Fruit fly (Drosophila melanogaster) whole organism, embryonic: ENCODE data around the gene osp.

Experiments
- Adf1 ChIP-seq: fragments of 200-800 bp; sonication (Bioruptor generic); IDR thresholded peaks from 2 replicates; pipeline ENCODE4 v1.3.6; 2022; ENCODE audit warnings: missing biosample characterization, missing genetic modification characterization
- Aef1 ChIP-seq: fragments of 200-800 bp; sonication (Bioruptor generic); IDR thresholded peaks from 3 replicates; pipeline ENCODE4 v1.3.6; 2022; ENCODE audit warnings: missing biosample characterization, missing genetic modification characterization
- CG10321 ChIP-seq: fragments of 200-800 bp; sonication (Bioruptor generic); IDR thresholded peaks from 2 replicates; pipeline ENCODE4 v1.3.6; 2022; ENCODE audit warnings: missing biosample characterization, missing genetic modification characterization
- CG10366 ChIP-seq: fragments of 200-800 bp; sonication (Bioruptor generic); IDR thresholded peaks from 2 replicates; pipeline ENCODE4 v1.3.6; 2022; ENCODE audit warnings: missing biosample characterization, missing genetic modification characterization
- CG10959 ChIP-seq: fragments of 200-800 bp; sonication (Bioruptor generic); IDR thresholded peaks from 2 replicates; pipeline ENCODE4 v1.3.6; 2022; ENCODE audit warnings: missing biosample characterization, missing genetic modification characterization
- CG11398 ChIP-seq: fragments of 200-800 bp; sonication (Bioruptor generic); optimal IDR thresholded peaks from 2 replicates; lab custom pipeline; 2016; ENCODE audit warnings: missing biosample characterization, missing genetic modification characterization
- CG11456 ChIP-seq: fragments of 200-800 bp; sonication (Bioruptor generic); IDR thresholded peaks from 3 replicates; pipeline ENCODE4 v1.3.6; 2022; ENCODE audit warnings: missing biosample characterization, missing genetic modification characterization
- CG11723 ChIP-seq: fragments of 200-800 bp; sonication (Bioruptor generic); optimal IDR thresholded peaks from 2 replicates; lab custom pipeline; 2017; ENCODE audit warnings: missing biosample characterization, mild to moderate bottlenecking, missing genetic modification characterization
- CG12659 ChIP-seq: fragments of 200-800 bp; sonication (Bioruptor generic); optimal IDR thresholded peaks from 3 replicates; lab custom pipeline; 2017; ENCODE audit warnings: mild to moderate bottlenecking, missing biosample characterization, missing genetic modification reagents, missing genetic modification characterization
- CG13775 ChIP-seq: fragments of 200-800 bp; sonication (Bioruptor generic); optimal IDR thresholded peaks from 3 replicates; lab custom pipeline; 2017; ENCODE audit warnings: missing biosample characterization, mild to moderate bottlenecking, missing genetic modification characterization
- CG14014 ChIP-seq: fragments of 200-800 bp; sonication (Bioruptor generic); IDR thresholded peaks from 2 replicates; pipeline ENCODE4 v1.3.6; 2022; ENCODE audit warnings: missing biosample characterization, missing genetic modification characterization
- CG16815 ChIP-seq: fragments of 200-800 bp; sonication (Bioruptor generic); optimal IDR thresholded peaks from 3 replicates; lab custom pipeline; 2017; ENCODE audit warnings: missing biosample characterization, mild to moderate bottlenecking, missing genetic modification characterization
- CG16863 ChIP-seq: fragments of 200-800 bp; sonication (Bioruptor generic); optimal IDR thresholded peaks from 3 replicates; lab custom pipeline; 2016; ENCODE audit warnings: missing biosample characterization, missing genetic modification characterization
- CG18011 ChIP-seq: fragments of 200-800 bp; sonication (Bioruptor generic); optimal IDR thresholded peaks from 2 replicates; lab custom pipeline; 2017; ENCODE audit warnings: missing biosample characterization, missing genetic modification characterization, mild to moderate bottlenecking, moderate library complexity, missing genotype
- CG31441 ChIP-seq: fragments of 200-800 bp; sonication (Bioruptor generic); IDR thresholded peaks from 2 replicates; pipeline ENCODE4 v1.3.6; 2022; ENCODE audit warnings: missing biosample characterization, missing genetic modification characterization
- CG32767 ChIP-seq: fragments of 200-800 bp; sonication (Bioruptor generic); IDR thresholded peaks from 2 replicates; pipeline ENCODE4 v1.3.6; 2022; ENCODE audit warnings: missing biosample characterization, missing genetic modification characterization
- CG3281 ChIP-seq: fragments of 200-800 bp; sonication (Bioruptor generic); optimal IDR thresholded peaks from 3 replicates; lab custom pipeline; 2017; ENCODE audit warnings: missing biosample characterization, mild to moderate bottlenecking, missing genetic modification characterization
- CG33557 ChIP-seq: fragments of 200-800 bp; sonication (Bioruptor generic); optimal IDR thresholded peaks from 2 replicates; lab custom pipeline; 2019; ENCODE audit warnings: missing biosample characterization, mild to moderate bottlenecking, missing genetic modification characterization, moderate library complexity
- CG34376 ChIP-seq: fragments of 200-800 bp; sonication (Bioruptor generic); optimal IDR thresholded peaks from 2 replicates; lab custom pipeline; 2018; ENCODE audit warnings: missing biosample characterization, mild to moderate bottlenecking, missing genetic modification characterization
- CG34422 ChIP-seq: fragments of 200-800 bp; sonication (Bioruptor generic); IDR thresholded peaks from 3 replicates; pipeline ENCODE4 v1.3.6; 2022; ENCODE audit warnings: missing biosample characterization, missing genetic modification characterization
- CG42726 ChIP-seq: fragments of 200-800 bp; sonication (Bioruptor generic); IDR thresholded peaks from 2 replicates; pipeline ENCODE4 v1.3.6; 2022; ENCODE audit warnings: missing biosample characterization, missing genetic modification characterization; ENCODE audit not compliant: partially characterized antibody
- CG4360 ChIP-seq: fragments of 200-800 bp; sonication (Bioruptor generic); IDR thresholded peaks from 2 replicates; pipeline ENCODE4 v1.3.6; 2022; ENCODE audit warnings: missing biosample characterization, missing genetic modification characterization
- CG43689 ChIP-seq: fragments of 200-800 bp; sonication (Bioruptor generic); IDR thresholded peaks from 2 replicates; pipeline ENCODE4 v1.3.6; 2022; ENCODE audit warnings: missing biosample characterization, missing genetic modification characterization
- CG6765 ChIP-seq: fragments of 200-800 bp; sonication (Bioruptor generic); optimal IDR thresholded peaks from 3 replicates; lab custom pipeline; 2017; ENCODE audit warnings: missing biosample characterization, mild to moderate bottlenecking, missing genetic modification characterization
- CG7839 ChIP-seq: fragments of 200-800 bp; sonication (Bioruptor generic); optimal IDR thresholded peaks from 3 replicates; lab custom pipeline; 2018; ENCODE audit warnings: missing biosample characterization, mild to moderate bottlenecking, missing genetic modification characterization, moderate library complexity
- CG8089 ChIP-seq: fragments of 200-800 bp; sonication (Bioruptor generic); optimal IDR thresholded peaks from 3 replicates; lab custom pipeline; 2016; ENCODE audit warnings: missing biosample characterization, missing genetic modification characterization
- CG8924 ChIP-seq: fragments of 200-800 bp; optimal IDR thresholded peaks from 3 replicates; lab custom pipeline; 2019; ENCODE audit warnings: missing biosample characterization, mild to moderate bottlenecking, missing genetic modification characterization, moderate library complexity
- CG9817 ChIP-seq: fragments of 200-800 bp; sonication (Bioruptor generic); optimal IDR thresholded peaks from 2 replicates; lab custom pipeline; 2018; ENCODE audit warnings: missing biosample characterization, mild to moderate bottlenecking, missing genetic modification characterization, moderate library complexity
- HLH3B ChIP-seq: fragments of 200-800 bp; sonication (Bioruptor generic); IDR thresholded peaks from 2 replicates; pipeline ENCODE4 v1.3.6; 2022; ENCODE audit warnings: missing biosample characterization, missing genetic modification characterization
- Hr39 ChIP-seq: fragments of >200 bp; optimal IDR thresholded peaks from 2 replicates; lab custom pipeline; 2017
- Lhr ChIP-seq: fragments of 200-800 bp; sonication (Bioruptor generic); optimal IDR thresholded peaks from 3 replicates; lab custom pipeline; 2017; ENCODE audit warnings: mild to moderate bottlenecking, missing biosample characterization, missing genetic modification reagents, missing genetic modification characterization
- Nf-YA ChIP-seq: fragments of 200-800 bp; sonication (Bioruptor generic); IDR thresholded peaks from 2 replicates; pipeline ENCODE4 v1.3.6; 2022; ENCODE audit warnings: missing biosample characterization, missing genetic modification characterization
- Optix ChIP-seq: fragments of 200-800 bp; sonication (Bioruptor generic); IDR thresholded peaks from 3 replicates; pipeline ENCODE4 v1.3.6; 2022; ENCODE audit warnings: missing biosample characterization, missing genetic modification characterization
- ac ChIP-seq: fragments of 200-800 bp; sonication (Bioruptor generic); optimal IDR thresholded peaks from 3 replicates; lab custom pipeline; 2017; ENCODE audit warnings: missing biosample characterization, mild to moderate bottlenecking, missing genetic modification characterization
- esg ChIP-seq: fragments of 200-800 bp; sonication (Bioruptor generic); conservative IDR thresholded peaks from 2 replicates; pipeline ENCODE4 v1.3.6; 2022; ENCODE audit warnings: missing biosample characterization, missing genetic modification characterization
- ewg ChIP-seq: fragments of 200-800 bp; sonication (Bioruptor generic); optimal IDR thresholded peaks from 3 replicates; lab custom pipeline; 2017; ENCODE audit warnings: mild to moderate bottlenecking, missing biosample characterization, missing genetic modification reagents, missing genetic modification characterization
- fu2 ChIP-seq: fragments of 200-800 bp; sonication (Bioruptor generic); optimal IDR thresholded peaks from 2 replicates; lab custom pipeline; 2016; ENCODE audit warnings: missing biosample characterization, missing genetic modification characterization
- gcm ChIP-seq: fragments of 200-800 bp; sonication (Bioruptor generic); optimal IDR thresholded peaks from 2 replicates; lab custom pipeline; 2019; ENCODE audit warnings: missing biosample characterization, mild to moderate bottlenecking, missing genetic modification characterization, moderate library complexity
- gcm2 ChIP-seq: fragments of 200-800 bp; sonication (Bioruptor generic); optimal IDR thresholded peaks from 2 replicates; lab custom pipeline; 2016; ENCODE audit warnings: missing biosample characterization, missing genetic modification characterization
- grau ChIP-seq: fragments of 200-800 bp; optimal IDR thresholded peaks from 3 replicates; lab custom pipeline; 2019; ENCODE audit warnings: missing biosample characterization, mild to moderate bottlenecking, missing genetic modification characterization, moderate library complexity
- grn ChIP-seq: fragments of 200-800 bp; sonication (Bioruptor generic); optimal IDR thresholded peaks from 3 replicates; lab custom pipeline; 2017; ENCODE audit warnings: missing biosample characterization, missing genetic modification characterization
- insv ChIP-seq, 2 experiments: fragments of 200-800 bp; sonication (Bioruptor generic); optimal IDR thresholded peaks; 3 replicates each; lab custom pipeline; 2016 to 2018; ENCODE audit warnings: missing biosample characterization in 2 of 2, missing genetic modification characterization in 2 of 2
- nau ChIP-seq: fragments of 200-800 bp; sonication (Bioruptor generic); optimal IDR thresholded peaks from 3 replicates; lab custom pipeline; 2017; ENCODE audit warnings: missing biosample characterization, mild to moderate bottlenecking, missing genetic modification characterization, missing genetic modification reagents
- nerfin-2 ChIP-seq: fragments of 200-800 bp; sonication (Bioruptor generic); IDR thresholded peaks from 2 replicates; pipeline ENCODE4 v1.3.6; 2022; ENCODE audit warnings: missing biosample characterization, missing genetic modification characterization; ENCODE audit not compliant: partially characterized antibody
- p53 ChIP-seq: fragments of 200-800 bp; sonication (Bioruptor generic); optimal IDR thresholded peaks from 2 replicates; lab custom pipeline; 2016; ENCODE audit warnings: missing biosample characterization, missing genetic modification characterization
- pfk ChIP-seq: fragments of 200-800 bp; sonication (Bioruptor generic); optimal IDR thresholded peaks from 2 replicates; lab custom pipeline; 2018; ENCODE audit warnings: missing biosample characterization, mild to moderate bottlenecking, missing genetic modification characterization, moderate library complexity
- psq ChIP-seq: fragments of 200-800 bp; sonication (Bioruptor generic); optimal IDR thresholded peaks from 2 replicates; lab custom pipeline; 2017; ENCODE audit warnings: missing biosample characterization, missing genetic modification characterization
- sob ChIP-seq: fragments of 200-800 bp; sonication (Bioruptor generic); IDR thresholded peaks from 2 replicates; pipeline ENCODE4 v1.3.6; 2022; ENCODE audit warnings: missing biosample characterization, missing genetic modification characterization
- sqz ChIP-seq: fragments of 200-800 bp; sonication (Bioruptor generic); optimal IDR thresholded peaks from 3 replicates; lab custom pipeline; 2018; ENCODE audit warnings: missing biosample characterization, mild to moderate bottlenecking, missing genetic modification characterization
- wek ChIP-seq: fragments of 200-800 bp; sonication (Bioruptor generic); optimal IDR thresholded peaks from 3 replicates; lab custom pipeline; 2018; ENCODE audit warnings: missing biosample characterization, mild to moderate bottlenecking, missing genetic modification characterization, moderate library complexity

Gene osp

dm6 chr2L:14552141-14552748, 136.9 kb downstream of the osp start (continued):
- TF ChIP-seq CG7839, result peak; percentile 66
- TF ChIP-seq CG6765 (GFP tag; lab: Kevin White, UChicago), result no peak
- no peak for TF ChIP-seq CG34376 (GFP tag; lab: Kevin White, UChicago)
- peak; percentile 64 for TF ChIP-seq CG13775 (GFP tag; lab: Kevin White, UChicago)
- peak; percentile 62 for TF ChIP-seq ac (GFP tag; lab: Kevin White, UChicago)
- TF ChIP-seq CG18011, result no peak
- TF ChIP-seq fu2 (GFP tag; lab: Kevin White, UChicago), result no peak
- no peak for TF ChIP-seq pfk (GFP tag; lab: Kevin White, UChicago)
- TF ChIP-seq CG11723 (GFP tag; lab: Kevin White, UChicago), result peak; percentile 39
- TF ChIP-seq CG10959 (GFP tag; lab: Robert Waterston, UW), result peak; percentile 70
- no peak for TF ChIP-seq gcm2 (GFP tag; lab: Kevin White, UChicago)
- peak; percentile 49; the same call in 1 of the 2 replicates for TF ChIP-seq Nf-YA
- 0 out of 2 replicates have a peak, but pooled peaks have one; percentile 18 for TF ChIP-seq CG14014
- no peak for TF ChIP-seq CG43689 (GFP tag; lab: Robert Waterston, UW)
- TF ChIP-seq CG12659 (GFP tag; lab: Kevin White, UChicago), result peak; percentile 20
- peak; percentile 48 for TF ChIP-seq CG10366 (GFP tag; lab: Robert Waterston, UW)
- peak; percentile 32 for TF ChIP-seq ewg (GFP tag; lab: Kevin White, UChicago)
- no peak for TF ChIP-seq grn (GFP tag; lab: Kevin White, UChicago)
- 0 out of 3 replicates have a peak, but pooled peaks have one; percentile 27 for TF ChIP-seq Aef1 (GFP tag; lab: Robert Waterston, UW)
- peak; percentile 27 for TF ChIP-seq CG33557 (GFP tag; lab: Kevin White, UChicago)
- no peak for TF ChIP-seq CG10321
- no peak for TF ChIP-seq Hr39 (lab: Kevin White, UChicago)
- TF ChIP-seq CG11398, result peak; percentile 51
- peak; percentile 53 for TF ChIP-seq CG3281
- TF ChIP-seq CG11456 (GFP tag; lab: Robert Waterston, UW), result no peak
- TF ChIP-seq CG16815 (GFP tag; lab: Kevin White, UChicago), result peak; percentile 67
- peak; percentile 61 for TF ChIP-seq grau (tag; lab: Kevin White, UChicago)
- no peak for TF ChIP-seq insv (GFP tag; optimal IDR thresholded peaks at IDR 0.05; lab: Kevin White, UChicago)
- peak; percentile 51 for TF ChIP-seq CG16863 (GFP tag; lab: Kevin White, UChicago)
- 0 out of 3 replicates have a peak, but pooled peaks have one; percentile 28 for TF ChIP-seq CG34422 (GFP tag; lab: Robert Waterston, UW)
- peak; percentile 64 for TF ChIP-seq CG8089
- no peak for TF ChIP-seq wek (GFP tag; lab: Kevin White, UChicago)
- peak; percentile 55 for TF ChIP-seq gcm (GFP tag; lab: Kevin White, UChicago)
- no peak for TF ChIP-seq nerfin-2
- no peak for TF ChIP-seq p53 (GFP tag; lab: Kevin White, UChicago)
- TF ChIP-seq esg, result no peak; the same call in 1 of the 2 replicates
- peak; percentile 56; the same call in 1 of the 2 replicates for TF ChIP-seq CG31441 (GFP tag; lab: Robert Waterston, UW)
- peak; percentile 62 for TF ChIP-seq CG8924 (tag; lab: Kevin White, UChicago)
- TF ChIP-seq CG4360, result no peak
- peak; percentile 22 for TF ChIP-seq sqz (GFP tag; lab: Kevin White, UChicago)
- peak; percentile 33 for TF ChIP-seq CG9817
- TF ChIP-seq Adf1, result no peak
- no peak for TF ChIP-seq CG42726 (GFP tag; lab: Robert Waterston, UW)
- TF ChIP-seq psq (GFP tag; lab: Kevin White, UChicago), result no peak
- TF ChIP-seq nau (GFP tag; lab: Kevin White, UChicago), result peak; percentile 15
- TF ChIP-seq CG32767 (GFP tag; lab: Robert Waterston, UW), result no peak
- TF ChIP-seq Optix (GFP tag; lab: Robert Waterston, UW), result no peak
- 0 out of 2 replicates have a peak, but pooled peaks have one; percentile 45 for TF ChIP-seq HLH3B
- TF ChIP-seq Lhr, result peak; percentile 11
- TF ChIP-seq sob (GFP tag; lab: Robert Waterston, UW), result peak; percentile 48; the same call in 1 of the 2 replicates
